Worm (Caenorhabditis elegans): Measurements from ENCODE around the gene dgtr-1.

The dgtr-1 gene

ce11 chrV:6518225-6518396 lies 21.2 kb downstream of the dgtr-1 start, which contains the start of gene F46E10.3:
TSS of gene F46E10.3 (plus strand) at chrV:6518297.
- TF ChIP-seq zfh-2 (GFP tag; conservative IDR thresholded peaks at IDR 0.05): no peak
- no peak for TF ChIP-seq Y53F4B.3 (GFP tag; IDR thresholded peaks at IDR 0.05)
- no peak for TF ChIP-seq pbrm-1 (GFP tag; IDR thresholded peaks at IDR 0.05)
- no peak for TF ChIP-seq lin-40 (tag; optimal IDR thresholded peaks at IDR 0.05)
- no peak for TF ChIP-seq cebp-1 (GFP tag; IDR thresholded peaks at IDR 0.05)
- no peak for TF ChIP-seq cebp-1 (tag; optimal IDR thresholded peaks at IDR 0.05)
- no peak for TF ChIP-seq K12H6.12 (tag; optimal IDR thresholded peaks at IDR 0.05)

ce11 chrV:6520385-6521080 lies 23.6 kb downstream of the dgtr-1 start, which contains the start of the genes F46E10.2 and F46E10.18:
TSS of gene F46E10.2 (plus strand) at chrV:6520435.
TSS of gene F46E10.18 (plus strand) at chrV:6521030.
- TF ChIP-seq ztf-28 (GFP tag; IDR thresholded peaks at IDR 0.05) (no peak), zfh-2 (GFP tag; conservative IDR thresholded peaks at IDR 0.05) (peak; percentile 84), nhr-120 (GFP tag; IDR thresholded peaks at IDR 0.05) (0 out of 2 replicates have a peak, but pooled peaks have one; percentile 46), hmg-1.2 (GFP tag; IDR thresholded peaks at IDR 0.05) (0 out of 2 replicates have a peak, but pooled peaks have one; percentile 6), hlh-26 (GFP tag; conservative IDR thresholded peaks at IDR 0.05) (no peak), egrh-3 (GFP tag; IDR thresholded peaks at IDR 0.05) (peak; percentile 31; the same call in 1 of the 2 replicates)

- peak; percentile 72 for TF ChIP-seq dox-1 (GFP tag; IDR thresholded peaks at IDR 0.05)
- peak; percentile 41 for TF ChIP-seq unc-62 (GFP tag; optimal IDR thresholded peaks at IDR 0.05)
- no peak for TF ChIP-seq Y79H2A.3 (GFP tag; conservative IDR thresholded peaks at IDR 0.05)
- no peak for TF ChIP-seq ceh-40 (GFP tag; IDR thresholded peaks at IDR 0.05)
- TF ChIP-seq cebp-2 (GFP tag; IDR thresholded peaks at IDR 0.05): no peak
- TF ChIP-seq somi-1 (GFP tag; optimal IDR thresholded peaks at IDR 0.05): no peak
- peak; percentile 68 for TF ChIP-seq atf-7 (tag; optimal IDR thresholded peaks at IDR 0.05)
- TF ChIP-seq Y53G8AR.9 (GFP tag; conservative IDR thresholded peaks at IDR 0.05): no peak
- TF ChIP-seq hrde-1 (tag; optimal IDR thresholded peaks at IDR 0.05; ENCODE audit: borderline replicate concordance): no peak
- TF ChIP-seq hlh-12 (tag; optimal IDR thresholded peaks at IDR 0.05): no peak
- TF ChIP-seq athp-1 (tag; optimal IDR thresholded peaks at IDR 0.05): no peak
- no peak for TF ChIP-seq Y95B8A.8 (GFP tag; IDR thresholded peaks at IDR 0.05)
- no peak for TF ChIP-seq nfya-1 (tag; optimal IDR thresholded peaks at IDR 0.05; ENCODE audit: borderline replicate concordance, insufficient read depth)
- TF ChIP-seq B0035.1 (tag; optimal IDR thresholded peaks at IDR 0.05): no peak
- TF ChIP-seq Y53F4B.3 (GFP tag; IDR thresholded peaks at IDR 0.05): no peak
- no peak for TF ChIP-seq ceh-27 (GFP tag; optimal IDR thresholded peaks at IDR 0.05)
- no peak for TF ChIP-seq rcor-1 (GFP tag; IDR thresholded peaks at IDR 0.05)
- TF ChIP-seq snpc-1.1 (tag; optimal IDR thresholded peaks at IDR 0.05; ENCODE audit: insufficient read depth): no peak
- no peak for TF ChIP-seq dpl-1 (GFP tag; optimal IDR thresholded peaks at IDR 0.05)
- no peak for TF ChIP-seq attf-3 (GFP tag; conservative IDR thresholded peaks at IDR 0.05)
- peak; percentile 4 for TF ChIP-seq nhr-90 (tag; optimal IDR thresholded peaks at IDR 0.05)
- no peak for TF ChIP-seq ztf-25 (GFP tag; IDR thresholded peaks at IDR 0.05)
- TF ChIP-seq him-1 (tag; optimal IDR thresholded peaks at IDR 0.05): no peak
- no peak for TF ChIP-seq lsl-1 (GFP tag; optimal IDR thresholded peaks at IDR 0.05)
- peak; percentile 49; the same call in 1 of the 2 replicates for TF ChIP-seq egl-44 (GFP tag; IDR thresholded peaks at IDR 0.05)
- TF ChIP-seq F55B11.4 (tag; optimal IDR thresholded peaks at IDR 0.05; ENCODE audit: borderline replicate concordance, insufficient read depth): no peak
- peak; percentile 83 for TF ChIP-seq ztf-22 (GFP tag; optimal IDR thresholded peaks at IDR 0.05)
- TF ChIP-seq hlh-26 (GFP tag; conservative IDR thresholded peaks at IDR 0.05): no peak
- no peak for TF ChIP-seq ztf-26 (tag; optimal IDR thresholded peaks at IDR 0.05)
- TF ChIP-seq F22D6.2 (tag; optimal IDR thresholded peaks at IDR 0.05): no peak
- TF ChIP-seq B0019.2 (GFP tag; conservative IDR thresholded peaks at IDR 0.05): no peak
- TF ChIP-seq let-607 (tag; optimal IDR thresholded peaks at IDR 0.05): no peak
- no peak for TF ChIP-seq rec-8 (tag; optimal IDR thresholded peaks at IDR 0.05)
These were observed 26.1 kb downstream of the dgtr-1 start for ce11 chrV:6522879-6523497.
